Fruit fly (Drosophila melanogaster) whole organism, wandering third instar larva: Measurements from ENCODE around the gene Taf2.

Experiments
- Sp1 ChIP-seq: fragments of 200-800 bp; sonication (Bioruptor generic); optimal IDR thresholded peaks from 3 replicates; lab custom pipeline; 2019; ENCODE audit warnings: missing biosample characterization, mild to moderate bottlenecking, missing genetic modification characterization, moderate library complexity
- fru ChIP-seq: fragments of 200-800 bp; sonication (Bioruptor generic); optimal IDR thresholded peaks from 3 replicates; lab custom pipeline; 2016; ENCODE audit warnings: missing biosample characterization, mild to moderate bottlenecking, missing genetic modification characterization

DNA sequence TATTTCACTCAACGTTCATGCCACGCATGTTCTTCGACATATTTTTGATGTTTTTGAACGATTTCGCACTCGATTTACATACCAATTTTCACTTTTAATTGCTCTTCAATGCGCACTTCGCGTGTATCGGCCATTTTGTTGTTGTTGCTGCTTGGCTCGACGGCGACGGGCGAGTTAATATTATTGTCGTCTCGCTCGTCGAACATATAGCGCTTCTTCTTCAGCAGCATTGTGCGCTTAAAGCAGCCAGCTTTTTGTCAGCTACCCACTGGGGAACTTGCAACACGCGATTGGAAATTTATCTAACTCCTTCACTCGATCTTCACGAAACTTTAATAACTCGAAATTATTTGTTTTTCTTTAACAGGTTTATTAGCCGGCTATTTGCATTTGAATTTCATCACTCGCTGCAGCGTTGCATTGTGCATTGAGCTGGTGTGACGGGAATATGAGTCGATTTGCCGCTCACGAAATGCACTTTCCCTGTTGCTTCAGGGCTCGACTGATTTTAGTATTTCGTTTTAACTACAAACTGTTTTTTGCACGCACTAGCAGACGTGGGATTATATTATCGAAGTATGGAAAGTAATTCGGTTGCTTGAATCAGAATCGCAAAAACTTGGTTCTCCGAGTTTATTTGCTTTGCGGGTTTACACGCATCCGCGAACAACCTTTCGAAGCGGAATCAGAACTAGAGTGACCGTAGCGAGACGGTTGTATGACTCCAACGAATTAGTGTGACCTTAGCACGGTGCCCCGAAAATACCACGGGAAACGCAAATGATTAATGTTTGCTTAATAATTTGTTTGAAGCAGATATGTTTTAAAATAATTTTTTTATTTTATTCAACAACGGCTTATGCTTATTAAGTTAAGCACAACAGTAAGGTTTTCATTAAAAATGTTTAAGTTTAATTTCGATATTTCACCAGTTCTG lies 33.6 kb downstream of the Taf2 start, which contains the start of gene RasGAP1:
- no peak for TF ChIP-seq fru
- peak; percentile 35 for TF ChIP-seq Sp1 (GFP tag; lab: Kevin White, UChicago)
